Fruit fly (Drosophila melanogaster) whole organism, prepupa: ENCODE measurements around the gene bsk.
A peak's percentile ranks its signal among the peaks of the same experiment; 100 is the strongest.

ENCODE experiments used
- Blimp-1 ChIP-seq: fragments of 200-800 bp; sonication (Bioruptor generic); optimal IDR thresholded peaks from 3 replicates; lab custom pipeline; 2017; ENCODE audit warnings: missing biosample characterization, missing genetic modification characterization, mild to moderate bottlenecking, moderate library complexity, missing genetic modification reagents
- CG10631 ChIP-seq: fragments of 200-800 bp; sonication (Bioruptor generic); optimal IDR thresholded peaks from 2 replicates; lab custom pipeline; 2016; ENCODE audit warnings: missing biosample characterization, missing genetic modification characterization
- CG11294 ChIP-seq: fragments of 200-800 bp; sonication (Bioruptor generic); IDR thresholded peaks from 2 replicates; pipeline ENCODE4 v1.3.6; 2022; ENCODE audit warnings: missing biosample characterization, missing genetic modification characterization
- CG11902 ChIP-seq: fragments of 200-800 bp; sonication (Bioruptor generic); optimal IDR thresholded peaks from 3 replicates; lab custom pipeline; 2016; ENCODE audit warnings: missing biosample characterization, missing genetic modification characterization
- CG15336 ChIP-seq: fragments of 200-800 bp; sonication (Bioruptor generic); IDR thresholded peaks from 2 replicates; pipeline ENCODE4 v1.3.6; 2022; ENCODE audit warnings: missing biosample characterization, missing genetic modification characterization
- CG1621 ChIP-seq: fragments of 200-800 bp; sonication (Bioruptor generic); optimal IDR thresholded peaks from 3 replicates; lab custom pipeline; 2018; ENCODE audit warnings: missing biosample characterization, mild to moderate bottlenecking, missing genetic modification characterization
- CG16779 ChIP-seq: fragments of 200-800 bp; sonication (Bioruptor generic); optimal IDR thresholded peaks from 3 replicates; lab custom pipeline; 2017; ENCODE audit warnings: missing biosample characterization, mild to moderate bottlenecking, missing genetic modification characterization
- CG3032 ChIP-seq: fragments of 200-800 bp; optimal IDR thresholded peaks from 2 replicates; lab custom pipeline; 2019; ENCODE audit warnings: missing biosample characterization, mild to moderate bottlenecking, missing genetic modification characterization, moderate library complexity
- CG31627 ChIP-seq: fragments of 200-800 bp; sonication (Bioruptor generic); optimal IDR thresholded peaks from 3 replicates; lab custom pipeline; 2016; ENCODE audit warnings: missing biosample characterization, missing genetic modification characterization
- CG34406 ChIP-seq: fragments of 200-800 bp; sonication (Bioruptor generic); optimal IDR thresholded peaks from 3 replicates; lab custom pipeline; 2016; ENCODE audit warnings: missing biosample characterization, missing genetic modification characterization
- CG3919 ChIP-seq: fragments of 200-800 bp; sonication (Bioruptor generic); optimal IDR thresholded peaks from 3 replicates; lab custom pipeline; 2016; ENCODE audit warnings: missing biosample characterization, missing genetic modification characterization
- CG4318 ChIP-seq: fragments of 200-800 bp; sonication (Bioruptor generic); optimal IDR thresholded peaks from 3 replicates; lab custom pipeline; 2017; ENCODE audit warnings: missing biosample characterization, mild to moderate bottlenecking, missing genetic modification characterization
- CG6163 ChIP-seq: fragments of 200-800 bp; sonication (Bioruptor generic); IDR thresholded peaks from 3 replicates; pipeline ENCODE4 v1.3.6; 2022; ENCODE audit warnings: missing biosample characterization, missing genetic modification characterization
- CG6276 ChIP-seq: fragments of 200-800 bp; sonication (Bioruptor generic); optimal IDR thresholded peaks from 2 replicates; lab custom pipeline; 2017; ENCODE audit warnings: missing biosample characterization, mild to moderate bottlenecking, missing genetic modification characterization
- CG6808 ChIP-seq: fragments of 200-800 bp; sonication (Bioruptor generic); optimal IDR thresholded peaks from 3 replicates; lab custom pipeline; 2017; ENCODE audit warnings: missing biosample characterization, missing genetic modification characterization, mild to moderate bottlenecking, moderate library complexity, missing genetic modification reagents
- CG6854 ChIP-seq: fragments of 200-800 bp; sonication (Bioruptor generic); optimal IDR thresholded peaks from 2 replicates; lab custom pipeline; 2017; ENCODE audit warnings: missing biosample characterization, mild to moderate bottlenecking, missing genetic modification characterization
- CG7368 ChIP-seq: fragments of 200-800 bp; sonication (Bioruptor generic); optimal IDR thresholded peaks from 3 replicates; lab custom pipeline; 2016; ENCODE audit warnings: missing biosample characterization, missing genetic modification characterization
- CG8119 ChIP-seq: fragments of 200-800 bp; sonication (Bioruptor generic); IDR thresholded peaks from 3 replicates; pipeline ENCODE4 v1.3.6; 2022; ENCODE audit warnings: missing biosample characterization, missing genetic modification characterization
- CG8632 ChIP-seq: fragments of 200-800 bp; sonication (Bioruptor generic); optimal IDR thresholded peaks from 3 replicates; lab custom pipeline; 2016; ENCODE audit warnings: missing biosample characterization, missing genetic modification characterization
- Eip75B ChIP-seq: fragments of 200-800 bp; sonication (Bioruptor generic); optimal IDR thresholded peaks from 3 replicates; lab custom pipeline; 2016; ENCODE audit warnings: missing biosample characterization, missing genetic modification characterization
- Eip78C ChIP-seq: fragments of 200-800 bp; sonication (Bioruptor generic); peaks from one replicate; lab custom pipeline; 2016; ENCODE audit warnings: missing biosample characterization, missing genetic modification characterization
- Eip93F ChIP-seq: fragments of 200-800 bp; sonication (Bioruptor generic); optimal IDR thresholded peaks from 2 replicates; lab custom pipeline; 2016; ENCODE audit warnings: missing biosample characterization, mild to moderate bottlenecking, missing genetic modification characterization
- Ets21C ChIP-seq: fragments of 200-800 bp; sonication (Bioruptor generic); optimal IDR thresholded peaks from 3 replicates; lab custom pipeline; 2016; ENCODE audit warnings: missing biosample characterization, missing genetic modification characterization
- Ets96B ChIP-seq: fragments of 200-800 bp; optimal IDR thresholded peaks from 2 replicates; lab custom pipeline; 2019; ENCODE audit warnings: missing biosample characterization, mild to moderate bottlenecking, missing genetic modification characterization, moderate library complexity
- Hr4 ChIP-seq: fragments of 200-800 bp; sonication (Bioruptor generic); optimal IDR thresholded peaks from 3 replicates; lab custom pipeline; 2016; ENCODE audit warnings: missing biosample characterization, missing genetic modification characterization
- Lpt ChIP-seq: fragments of 200-800 bp; sonication (Bioruptor generic); optimal IDR thresholded peaks from 3 replicates; lab custom pipeline; 2016; ENCODE audit warnings: missing biosample characterization, missing genetic modification characterization
- Met ChIP-seq: fragments of 200-800 bp; sonication (Bioruptor generic); optimal IDR thresholded peaks from 3 replicates; lab custom pipeline; 2016; ENCODE audit warnings: missing biosample characterization, missing genetic modification characterization
- OdsH ChIP-seq: fragments of 200-800 bp; sonication (Bioruptor generic); optimal IDR thresholded peaks from 3 replicates; lab custom pipeline; 2016; ENCODE audit warnings: missing biosample characterization, missing genetic modification characterization
- Smox ChIP-seq: fragments of 200-800 bp; sonication (Bioruptor generic); optimal IDR thresholded peaks from 3 replicates; lab custom pipeline; 2016; ENCODE audit warnings: missing biosample characterization, missing genetic modification characterization
- Sox14 ChIP-seq: fragments of 200-800 bp; sonication (Bioruptor generic); optimal IDR thresholded peaks from 3 replicates; lab custom pipeline; 2016; ENCODE audit warnings: missing biosample characterization, missing genetic modification characterization
- dac ChIP-seq: fragments of 200-800 bp; sonication (Bioruptor generic); optimal IDR thresholded peaks from 2 replicates; lab custom pipeline; 2017; ENCODE audit warnings: missing biosample characterization, mild to moderate bottlenecking, missing genetic modification characterization
- dsx ChIP-seq: fragments of 200-800 bp; optimal IDR thresholded peaks from 3 replicates; lab custom pipeline; 2019; ENCODE audit warnings: missing biosample characterization, mild to moderate bottlenecking, missing genetic modification characterization, moderate library complexity; ENCODE audit not compliant: poor library complexity, severe bottlenecking
- esn ChIP-seq: fragments of 200-800 bp; sonication (Bioruptor generic); optimal IDR thresholded peaks from 2 replicates; lab custom pipeline; 2016; ENCODE audit warnings: missing biosample characterization, mild to moderate bottlenecking, missing genetic modification characterization, moderate library complexity
- fd59A ChIP-seq: fragments of 200-800 bp; sonication (Bioruptor generic); optimal IDR thresholded peaks from 2 replicates; lab custom pipeline; 2017; ENCODE audit warnings: missing biosample characterization, mild to moderate bottlenecking, missing genetic modification characterization, missing genetic modification reagents
- fd85E ChIP-seq: fragments of 200-800 bp; sonication (Bioruptor generic); optimal IDR thresholded peaks from 3 replicates; lab custom pipeline; 2016; ENCODE audit warnings: missing biosample characterization, missing genetic modification characterization
- fkh ChIP-seq: fragments of 200-800 bp; sonication (Bioruptor generic); optimal IDR thresholded peaks from 3 replicates; lab custom pipeline; 2017; ENCODE audit warnings: missing biosample characterization, mild to moderate bottlenecking, missing genetic modification characterization, moderate library complexity
- lz ChIP-seq: fragments of 200-800 bp; sonication (Bioruptor generic); optimal IDR thresholded peaks from 3 replicates; lab custom pipeline; 2016; ENCODE audit warnings: missing biosample characterization, missing genetic modification characterization
- net ChIP-seq: fragments of 200-800 bp; sonication (Bioruptor generic); optimal IDR thresholded peaks from 3 replicates; lab custom pipeline; 2016; ENCODE audit warnings: missing biosample characterization, missing genetic modification characterization
- pdm3 ChIP-seq: fragments of 200-800 bp; sonication (Bioruptor generic); optimal IDR thresholded peaks from 3 replicates; lab custom pipeline; 2016; ENCODE audit warnings: missing biosample characterization, missing genetic modification characterization
- salr ChIP-seq, 2 experiments: fragments of 200-800 bp; sonication (Bioruptor generic); optimal IDR thresholded peaks; 3 replicates each; lab custom pipeline; 2016 to 2018; ENCODE audit warnings: missing biosample characterization in 2 of 2, missing genetic modification characterization in 2 of 2, mild to moderate bottlenecking in 1 of 2
- spab ChIP-seq: fragments of 200-800 bp; sonication (Bioruptor generic); optimal IDR thresholded peaks from 2 replicates; lab custom pipeline; 2017; ENCODE audit warnings: missing biosample characterization, mild to moderate bottlenecking, missing genetic modification characterization, missing genetic modification reagents
- ss ChIP-seq, 2 experiments: fragments of 200-800 bp; sonication (Bioruptor generic); optimal IDR thresholded peaks; 2 replicates in 1 of 2; 3 replicates in 1 of 2; lab custom pipeline; 2017 to 2018; ENCODE audit warnings: mild to moderate bottlenecking in 2 of 2, missing biosample characterization in 2 of 2, missing genetic modification characterization in 2 of 2, moderate library complexity in 1 of 2
- svp ChIP-seq: fragments of 200-800 bp; sonication (Bioruptor generic); peaks from one replicate; lab custom pipeline; 2016; ENCODE audit warnings: missing biosample characterization, missing genetic modification characterization
- topi ChIP-seq: fragments of 200-800 bp; sonication (Bioruptor generic); optimal IDR thresholded peaks from 3 replicates; lab custom pipeline; 2016; ENCODE audit warnings: missing biosample characterization, missing genetic modification characterization
- vri ChIP-seq: fragments of 200-800 bp; sonication (Bioruptor generic); optimal IDR thresholded peaks from 3 replicates; lab custom pipeline; 2016; ENCODE audit warnings: missing biosample characterization, mild to moderate bottlenecking, missing genetic modification characterization

bsk gene

dm6 chr2L:10203933-10204509, 46.3 kb downstream of the bsk start, which contains the start of gene CG34159:
TSS of gene CG34159 (minus strand) at chr2L:10204317.
- TF ChIP-seq CG8632 (GFP tag; lab: Kevin White, UChicago): no peak
- peak; percentile 17 for TF ChIP-seq CG6854
- TF ChIP-seq CG3919 (GFP tag; lab: Kevin White, UChicago): no peak
- TF ChIP-seq fkh (GFP tag; lab: Kevin White, UChicago): peak; percentile 76
- TF ChIP-seq Blimp-1 (GFP tag; lab: Kevin White, UChicago): no peak
- TF ChIP-seq CG6808 (GFP tag; lab: Kevin White, UChicago): no peak
- TF ChIP-seq Lpt (GFP tag; lab: Kevin White, UChicago): no peak
- TF ChIP-seq Met (GFP tag; lab: Kevin White, UChicago): no peak
- no peak for TF ChIP-seq Eip93F (GFP tag; lab: Kevin White, UChicago)
- peak; percentile 31 for TF ChIP-seq Sox14 (GFP tag; lab: Kevin White, UChicago)
- peak; percentile 27 for TF ChIP-seq Eip78C
- TF ChIP-seq, all 60 proteins: peak for 4

dm6 chr2L:10201743-10202142, 48.6 kb downstream of the bsk start:
- TF ChIP-seq CG31627 (GFP tag; lab: Kevin White, UChicago) (no peak), Eip75B (GFP tag; lab: Kevin White, UChicago) (no peak), Ets21C (GFP tag; lab: Kevin White, UChicago) (no peak), Lpt (GFP tag; lab: Kevin White, UChicago) (no peak), CG10631 (GFP tag; lab: Kevin White, UChicago) (no peak), pdm3 (no peak), CG6276 (no peak), CG7368 (GFP tag; lab: Kevin White, UChicago) (no peak), esn (GFP tag; lab: Kevin White, UChicago) (no peak)

dm6 chr2L:10200847-10201246, 49.5 kb downstream of the bsk start, which contains the start of the genes Ripalpha and RpL7:
TSS of gene Ripalpha (minus strand) at chr2L:10200974.
TSS of gene RpL7 (plus strand) at chr2L:10201004.
- TF ChIP-seq fd59A (peak; percentile 75), salr (GFP tag; optimal IDR thresholded peaks at IDR 0.05; lab: Kevin White, UChicago) (peak; percentile 59 to 95), CG31627 (GFP tag; lab: Kevin White, UChicago) (peak; percentile 96), dac (GFP tag; lab: Kevin White, UChicago) (peak; percentile 92), Lpt (GFP tag; lab: Kevin White, UChicago) (peak; percentile 78), topi (GFP tag; lab: Kevin White, UChicago) (peak; percentile 95), Sox14 (GFP tag; lab: Kevin White, UChicago) (peak; percentile 96), net (GFP tag; lab: Kevin White, UChicago) (peak; percentile 93), dsx (no peak), Smox (GFP tag; lab: Kevin White, UChicago) (peak; percentile 90), Ets21C (GFP tag; lab: Kevin White, UChicago) (peak; percentile 84), svp (peak; percentile 92), vri (GFP tag; lab: Kevin White, UChicago) (peak; percentile 98), CG34406 (GFP tag; lab: Kevin White, UChicago) (peak; percentile 92), CG6854 (peak; percentile 93), esn (GFP tag; lab: Kevin White, UChicago) (peak; percentile 97), CG6808 (GFP tag; lab: Kevin White, UChicago) (peak; percentile 80), Hr4 (GFP tag; lab: Kevin White, UChicago) (peak; percentile 76), ss (GFP tag; optimal IDR thresholded peaks at IDR 0.05; lab: Kevin White, UChicago) (peak; percentile 81 to 94), Ets96B (tag; lab: Kevin White, UChicago) (peak; percentile 57), CG16779 (tag; lab: Kevin White, UChicago) (no peak), lz (GFP tag; lab: Kevin White, UChicago) (peak; percentile 97), CG11902 (GFP tag; lab: Kevin White, UChicago) (peak; percentile 76), Met (GFP tag; lab: Kevin White, UChicago) (peak; percentile 93), fd85E (peak; percentile 91), CG3032 (tag; lab: Kevin White, UChicago) (peak; percentile 75), OdsH (GFP tag; lab: Kevin White, UChicago) (peak; percentile 96), CG11294 (GFP tag; lab: Robert Waterston, UW) (no peak; the same call in 1 of the 2 replicates), CG3919 (GFP tag; lab: Kevin White, UChicago) (peak; percentile 98), CG6276 (no peak), CG8119 (peak; percentile 60; the same call in 1 of the 3 replicates), fkh (GFP tag; lab: Kevin White, UChicago) (peak; percentile 90), spab (GFP tag; lab: Kevin White, UChicago) (no peak), CG15336 (GFP tag; lab: Robert Waterston, UW) (peak; percentile 68; the same call in 1 of the 2 replicates), CG4318 (GFP tag; lab: Kevin White, UChicago) (no peak), CG1621 (tag; lab: Kevin White, UChicago) (peak; percentile 97), CG6163 (GFP tag; lab: Robert Waterston, UW) (peak; percentile 96)
